Fruit fly (Drosophila melanogaster): ENCODE measurements around the gene CG11357.

DNA sequence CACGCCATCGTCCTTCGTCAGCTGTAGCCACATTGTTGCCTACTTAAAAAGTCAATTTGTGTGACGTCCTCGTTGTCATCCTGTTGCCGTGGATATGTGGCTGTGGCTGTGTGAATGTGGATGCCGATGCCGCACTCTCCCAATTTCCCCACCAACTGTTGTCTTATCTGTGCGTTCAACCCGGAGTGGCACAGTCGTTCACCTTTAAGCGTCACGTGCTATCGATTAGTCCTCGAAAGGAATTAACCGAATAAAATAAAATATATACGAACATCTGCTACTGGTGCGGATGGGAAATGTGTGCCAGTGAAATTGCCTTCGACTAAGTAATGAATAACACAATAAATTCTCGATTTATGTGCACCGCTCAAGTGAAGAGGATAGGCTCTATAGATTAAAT is 60.5 kb downstream of the CG11357 start:
- TF ChIP-seq CG8478 (optimal IDR thresholded peaks at IDR 0.05) = no peak
- TF ChIP-seq EcR (GFP tag; optimal IDR thresholded peaks at IDR 0.05) = no peak
- TF ChIP-seq psq (optimal IDR thresholded peaks at IDR 0.05) = no peak
- no peak for TF ChIP-seq pan (optimal IDR thresholded peaks at IDR 0.05)
- TF ChIP-seq usp (GFP tag; optimal IDR thresholded peaks at IDR 0.05) = no peak

Measured in whole organism.